Fruit fly (Drosophila melanogaster): Measurements from ENCODE around the gene Cyp4g1.

Cyp4g1 gene

dm6 chrX:493445-494190 is 24.5 kb upstream of the Cyp4g1 start, which contains the start of gene CG17896 (continued):
- TF ChIP-seq CG15696 (tag; optimal IDR thresholded peaks at IDR 0.05) (peak; percentile 80), Oli (tag; optimal IDR thresholded peaks at IDR 0.05) (peak; percentile 97), Nf-YB (GFP tag; optimal IDR thresholded peaks at IDR 0.05) (peak; percentile 80), CG18262 (tag; optimal IDR thresholded peaks at IDR 0.05) (peak; percentile 93), CG11456 (GFP tag; IDR thresholded peaks at IDR 0.05) (peak; percentile 99), Lpt (GFP tag; optimal IDR thresholded peaks at IDR 0.05) (no peak), CG18011 (GFP tag; optimal IDR thresholded peaks at IDR 0.05) (no peak), CG3065 (GFP tag; optimal IDR thresholded peaks at IDR 0.05) (peak; percentile 93), Xbp1 (GFP tag; optimal IDR thresholded peaks at IDR 0.05) (peak; percentile 98), sens-2 (GFP tag; IDR thresholded peaks at IDR 0.05) (peak; percentile 89), prd (optimal IDR thresholded peaks at IDR 0.05) (no peak), prd (GFP tag; IDR thresholded peaks at IDR 0.05) (peak; percentile 99), peb (GFP tag; IDR thresholded peaks at IDR 0.05) (peak; percentile 92), CG16815 (GFP tag; optimal IDR thresholded peaks at IDR 0.05) (peak; percentile 96), grn (GFP tag; optimal IDR thresholded peaks at IDR 0.05) (peak; percentile 77), scrt (GFP tag; optimal IDR thresholded peaks at IDR 0.05) (peak; percentile 95), CG11560 (tag; IDR thresholded peaks at IDR 0.05) (peak; percentile 94), Nf-YC (tag; optimal IDR thresholded peaks at IDR 0.05) (peak; percentile 76), CG10431 (GFP tag; optimal IDR thresholded peaks at IDR 0.05) (peak; percentile 53), crp (GFP tag; optimal IDR thresholded peaks at IDR 0.05) (peak in 1 of 2 experiments; percentile 67), CG4328 (GFP tag; optimal IDR thresholded peaks at IDR 0.05) (peak; percentile 73), CG6689 (GFP tag; IDR thresholded peaks at IDR 0.05) (peak; percentile 97), CG13123 (GFP tag; optimal IDR thresholded peaks at IDR 0.05) (peak; percentile 94), row (GFP tag; IDR thresholded peaks at IDR 0.05) (peak; percentile 99), CG12299 (tag; optimal IDR thresholded peaks at IDR 0.05) (peak; percentile 95), ssp (GFP tag; IDR thresholded peaks at IDR 0.05) (peak; percentile 92), D19A (tag; optimal IDR thresholded peaks at IDR 0.05) (peak; percentile 99), MBD-R2 (GFP tag; IDR thresholded peaks at IDR 0.05) (peak; percentile 98), lbe (GFP tag; optimal IDR thresholded peaks at IDR 0.05) (peak; percentile 97), CG5180 (GFP tag; optimal IDR thresholded peaks at IDR 0.05) (peak; percentile 86), Hr39 (optimal IDR thresholded peaks at IDR 0.05) (no peak), Dll (GFP tag; IDR thresholded peaks at IDR 0.05; ENCODE audit: partially characterized antibody) (no peak), gem (tag; optimal IDR thresholded peaks at IDR 0.05) (peak; percentile 98), fru (optimal IDR thresholded peaks at IDR 0.05) (no peak), E2f1 (GFP tag; IDR thresholded peaks at IDR 0.05) (peak; percentile 98), disco-r (GFP tag; optimal IDR thresholded peaks at IDR 0.05) (peak; percentile 97), mirr (GFP tag; optimal IDR thresholded peaks at IDR 0.05) (peak; percentile 98), CG14965 (GFP tag; optimal IDR thresholded peaks at IDR 0.05; ENCODE audit: borderline replicate concordance) (peak; percentile 90), CG9797 (GFP tag; optimal IDR thresholded peaks at IDR 0.05) (peak; percentile 44), CG12391 (tag; optimal IDR thresholded peaks at IDR 0.05) (peak; percentile 96), sr (GFP tag; IDR thresholded peaks at IDR 0.05) (peak; percentile 85; the same call in 2 of the 3 replicates), sima (GFP tag; optimal IDR thresholded peaks at IDR 0.05) (peak; percentile 95), HHEX (GFP tag; optimal IDR thresholded peaks at IDR 0.05) (peak; percentile 98), CG13624 (GFP tag; optimal IDR thresholded peaks at IDR 0.05) (peak; percentile 99), Side (GFP tag; optimal IDR thresholded peaks at IDR 0.05) (peak; percentile 98), tin (GFP tag; optimal IDR thresholded peaks at IDR 0.05) (peak; percentile 96), CG2678 (tag; optimal IDR thresholded peaks at IDR 0.05) (peak; percentile 98), CG4360 (GFP tag; IDR thresholded peaks at IDR 0.05) (peak; percentile 74), lov (optimal IDR thresholded peaks at IDR 0.05) (no peak), lov (GFP tag; IDR thresholded peaks at IDR 0.05) (peak; percentile 92), CG11398 (GFP tag; optimal IDR thresholded peaks at IDR 0.05) (peak; percentile 98)
